Worm (Caenorhabditis elegans) whole organism, young adult: ENCODE measurements around the gene trap-2.

Experiments
- F22D6.2 ChIP-seq: sonication (generic microtip); optimal IDR thresholded peaks from 2 replicates; lab custom pipeline; 2016; ENCODE audit warnings: mild to moderate bottlenecking, missing genetic modification characterization, missing compliant biosample characterization
- F49E8.2 ChIP-seq: sonication (generic microtip); optimal IDR thresholded peaks from 3 replicates; lab custom pipeline; 2017; ENCODE audit warnings: missing genetic modification characterization, mild to moderate bottlenecking, missing compliant biosample characterization, antibody characterized with exemption, moderate library complexity; ENCODE audit not compliant: insufficient read depth
- aptf-2 ChIP-seq: fragments of 200-800 bp; sonication (Bioruptor generic); conservative IDR thresholded peaks from 2 replicates; pipeline ENCODE4 v1.3.6; 2022; ENCODE audit warnings: missing genetic modification reagents, missing genetic modification characterization, missing compliant biosample characterization
- bed-2 ChIP-seq: fragments of 200-800 bp; sonication (Bioruptor generic); IDR thresholded peaks from 2 replicates; pipeline ENCODE4 v1.3.6; 2022; ENCODE audit warnings: missing genetic modification reagents, missing genetic modification characterization, missing compliant biosample characterization
- dpl-1 ChIP-seq: fragments of 150-350 bp; optimal IDR thresholded peaks from 2 replicates; lab custom pipeline; 2014; ENCODE audit warnings: missing biosample characterization, missing genetic modification reagents, missing genetic modification characterization
- hrde-1 ChIP-seq: sonication (generic microtip); optimal IDR thresholded peaks from 2 replicates; lab custom pipeline; 2016; ENCODE audit warnings: missing genetic modification characterization, mild to moderate bottlenecking, missing compliant biosample characterization, moderate library complexity, missing genotype, missing genetic modification reagents, borderline replicate concordance
- lin-40 ChIP-seq: sonication (generic microtip); optimal IDR thresholded peaks from 2 replicates; lab custom pipeline; 2016; ENCODE audit warnings: missing genetic modification characterization, mild to moderate bottlenecking, missing compliant biosample characterization, missing genotype, missing genetic modification reagents
- nfya-1 ChIP-seq: sonication (generic microtip); optimal IDR thresholded peaks from 2 replicates; lab custom pipeline; 2017; ENCODE audit warnings: antibody characterized with exemption, missing compliant biosample characterization, missing genetic modification characterization, borderline replicate concordance; ENCODE audit not compliant: insufficient read depth
- nfyb-1 ChIP-seq: fragments of 200-800 bp; sonication (Bioruptor generic); IDR thresholded peaks from 2 replicates; pipeline ENCODE4 v1.3.6; 2022; ENCODE audit warnings: missing genetic modification reagents, missing genetic modification characterization, missing compliant biosample characterization
- pha-4 ChIP-seq: fragments of 150-350 bp; sonication (generic microtip); optimal IDR thresholded peaks from 2 replicates; lab custom pipeline; 2014; ENCODE audit warnings: missing biosample characterization, missing genetic modification reagents, missing genetic modification characterization
- sea-2 ChIP-seq: fragments of 200-800 bp; sonication (Bioruptor generic); IDR thresholded peaks from 2 replicates; pipeline ENCODE4 v1.3.6; 2022; ENCODE audit warnings: missing genetic modification characterization, missing compliant biosample characterization
- snpc-4 ChIP-seq, 5 experiments: fragments of 150-350 bp in 1 of 5; sonication (generic microtip) in 4 of 5; optimal IDR thresholded peaks; 2 replicates each; lab custom pipeline; 2014 to 2018; ENCODE audit warnings: missing genetic modification characterization in 5 of 5, missing biosample characterization in 3 of 5, antibody characterized with exemption in 2 of 5, mild to moderate bottlenecking in 2 of 5, missing compliant biosample characterization in 2 of 5, missing genotype in 2 of 5, moderate library complexity in 2 of 5, missing genetic modification reagents in 1 of 5
- unc-130 ChIP-seq: sonication (generic microtip); optimal IDR thresholded peaks from 2 replicates; lab custom pipeline; 2016; ENCODE audit warnings: missing genetic modification reagents, missing genetic modification characterization, missing compliant biosample characterization
- zim-3 ChIP-seq: sonication (generic microtip); optimal IDR thresholded peaks from 2 replicates; lab custom pipeline; 2017; ENCODE audit warnings: mild to moderate bottlenecking, missing genetic modification characterization, moderate library complexity, missing compliant biosample characterization

ce11 chrX:787992-788391, 20.1 kb upstream of the trap-2 start, which contains the start of gene attf-5:
- no peak for TF ChIP-seq bed-2 (GFP tag; lab: Robert Waterston, UW)
- TF ChIP-seq dpl-1 (GFP tag; lab: Kevin White, UChicago): no peak
- no peak for TF ChIP-seq snpc-4 (GFP tag; optimal IDR thresholded peaks at IDR 0.05; lab: Kevin White, UChicago)
- TF ChIP-seq snpc-4 (tag; optimal IDR thresholded peaks at IDR 0.05; lab: Kevin White, UChicago): no peak
- TF ChIP-seq F49E8.2: no peak
- TF ChIP-seq hrde-1 (tag; lab: Kevin White, UChicago): no peak
- TF ChIP-seq lin-40 (tag; lab: Kevin White, UChicago): no peak
- no peak for TF ChIP-seq unc-130 (GFP tag; lab: Kevin White, UChicago)
- TF ChIP-seq pha-4: no peak
- no peak for TF ChIP-seq nfya-1 (tag; lab: Kevin White, UChicago)
- no peak for TF ChIP-seq aptf-2
- TF ChIP-seq sea-2 (GFP tag; lab: Robert Waterston, UW): no peak
- no peak for TF ChIP-seq nfyb-1 (GFP tag; lab: Robert Waterston, UW)
- no peak for TF ChIP-seq F22D6.2 (tag; lab: Kevin White, UChicago)
- no peak for TF ChIP-seq zim-3 (tag; lab: Kevin White, UChicago)
